Fruit fly (Drosophila melanogaster) whole organism, embryonic: ENCODE results near the gene fry.

ENCODE experiments used
- CG11456 ChIP-seq: fragments of 200-800 bp; sonication (Bioruptor generic); IDR thresholded peaks from 3 replicates; pipeline ENCODE4 v1.3.6; 2022; ENCODE audit warnings: missing biosample characterization, missing genetic modification characterization
- CG12071 ChIP-seq: fragments of 200-800 bp; sonication (Bioruptor generic); optimal IDR thresholded peaks from 3 replicates; lab custom pipeline; 2018; ENCODE audit warnings: missing biosample characterization, mild to moderate bottlenecking, missing genetic modification characterization
- CG12104 ChIP-seq: fragments of 200-800 bp; sonication (Bioruptor generic); optimal IDR thresholded peaks from 3 replicates; lab custom pipeline; 2016; ENCODE audit warnings: missing biosample characterization, missing genetic modification characterization
- CG12659 ChIP-seq: fragments of 200-800 bp; sonication (Bioruptor generic); optimal IDR thresholded peaks from 3 replicates; lab custom pipeline; 2017; ENCODE audit warnings: mild to moderate bottlenecking, missing biosample characterization, missing genetic modification reagents, missing genetic modification characterization
- CG14710 ChIP-seq: fragments of 200-800 bp; sonication (Bioruptor generic); optimal IDR thresholded peaks from 3 replicates; lab custom pipeline; 2019; ENCODE audit warnings: missing biosample characterization, mild to moderate bottlenecking, missing genetic modification characterization, moderate library complexity
- CG1602 ChIP-seq: fragments of 200-800 bp; sonication (Bioruptor generic); optimal IDR thresholded peaks from 3 replicates; lab custom pipeline; 2016; ENCODE audit warnings: missing biosample characterization, missing genetic modification characterization
- CG16863 ChIP-seq: fragments of 200-800 bp; sonication (Bioruptor generic); optimal IDR thresholded peaks from 3 replicates; lab custom pipeline; 2016; ENCODE audit warnings: missing biosample characterization, missing genetic modification characterization
- CG18262 ChIP-seq: fragments of 200-800 bp; optimal IDR thresholded peaks from 3 replicates; lab custom pipeline; 2019; ENCODE audit warnings: missing biosample characterization, mild to moderate bottlenecking, missing genetic modification characterization, moderate library complexity
- CG2875 ChIP-seq: fragments of 200-800 bp; sonication (Bioruptor generic); optimal IDR thresholded peaks from 2 replicates; lab custom pipeline; 2017; ENCODE audit warnings: missing biosample characterization, mild to moderate bottlenecking, missing genetic modification characterization, missing genetic modification reagents
- CG32767 ChIP-seq: fragments of 200-800 bp; sonication (Bioruptor generic); IDR thresholded peaks from 2 replicates; pipeline ENCODE4 v1.3.6; 2022; ENCODE audit warnings: missing biosample characterization, missing genetic modification characterization
- CG3281 ChIP-seq: fragments of 200-800 bp; sonication (Bioruptor generic); optimal IDR thresholded peaks from 3 replicates; lab custom pipeline; 2017; ENCODE audit warnings: missing biosample characterization, mild to moderate bottlenecking, missing genetic modification characterization
- CG3726 ChIP-seq: fragments of 200-800 bp; sonication (Bioruptor generic); IDR thresholded peaks from 3 replicates; pipeline ENCODE4, ENCODE4 v1.3.6; 2022; ENCODE audit warnings: missing biosample characterization, missing genetic modification characterization
- CG5953 ChIP-seq: fragments of 200-800 bp; sonication (Bioruptor generic); IDR thresholded peaks from 2 replicates; pipeline ENCODE4 v1.3.6; 2022; ENCODE audit warnings: missing biosample characterization, missing genetic modification characterization
- CG6689 ChIP-seq: fragments of 200-800 bp; sonication (Bioruptor generic); IDR thresholded peaks from 2 replicates; pipeline ENCODE4 v1.3.6; 2022; ENCODE audit warnings: missing biosample characterization, missing genetic modification characterization
- CG7745 ChIP-seq: fragments of 200-800 bp; sonication (Bioruptor generic); optimal IDR thresholded peaks from 2 replicates; lab custom pipeline; 2018; ENCODE audit warnings: missing biosample characterization, mild to moderate bottlenecking, missing genetic modification characterization, moderate library complexity
- CHES-1-like ChIP-seq: fragments of 200-800 bp; sonication (Bioruptor generic); optimal IDR thresholded peaks from 2 replicates; lab custom pipeline; 2016; ENCODE audit warnings: missing biosample characterization, missing genetic modification characterization
- Eip74EF ChIP-seq, 2 experiments: fragments of 200-800 bp in 1 of 2; fragments of >200 bp in 1 of 2; sonication (Bioruptor generic) in 1 of 2; optimal IDR thresholded peaks; 2 replicates each; lab custom pipeline; 2017 to 2019; ENCODE audit warnings: missing biosample characterization in 2 of 2, missing genetic modification characterization in 2 of 2, mild to moderate bottlenecking in 1 of 2, moderate library complexity in 1 of 2
- GATAe ChIP-seq: fragments of 200-800 bp; sonication (Bioruptor generic); conservative IDR thresholded peaks from 2 replicates; pipeline ENCODE4 v1.3.6; 2022; ENCODE audit warnings: missing biosample characterization, missing genetic modification characterization
- H2.0 ChIP-seq: fragments of 200-800 bp; sonication (Bioruptor generic); IDR thresholded peaks from 2 replicates; pipeline ENCODE4 v1.3.6; 2022; ENCODE audit warnings: missing biosample characterization, missing genetic modification characterization
- Hand ChIP-seq: fragments of 200-800 bp; sonication (Bioruptor generic); optimal IDR thresholded peaks from 2 replicates; lab custom pipeline; 2017; ENCODE audit warnings: mild to moderate bottlenecking, missing biosample characterization, missing genetic modification reagents, missing genetic modification characterization
- Hr51 ChIP-seq, 2 experiments: fragments of 200-800 bp; sonication (Bioruptor generic); optimal IDR thresholded peaks; 2 replicates in 1 of 2; 3 replicates in 1 of 2; lab custom pipeline; 2016 to 2018; ENCODE audit warnings: missing biosample characterization in 2 of 2, missing genetic modification characterization in 2 of 2, mild to moderate bottlenecking in 1 of 2, moderate library complexity in 1 of 2
- Lpt ChIP-seq: fragments of >200 bp; optimal IDR thresholded peaks from 2 replicates; lab custom pipeline; 2018; ENCODE audit warnings: missing biosample characterization, missing genetic modification characterization
- Med ChIP-seq: fragments of 200-800 bp; sonication (Bioruptor generic); peaks from one replicate; lab custom pipeline; 2016; ENCODE audit warnings: missing biosample characterization, missing genetic modification characterization, mild to moderate bottlenecking, inconsistent platforms, moderate library complexity
- Nf-YC ChIP-seq: fragments of 200-800 bp; optimal IDR thresholded peaks from 3 replicates; lab custom pipeline; 2019; ENCODE audit warnings: missing biosample characterization, mild to moderate bottlenecking, missing genetic modification characterization, moderate library complexity
- Rx ChIP-seq: fragments of 200-800 bp; sonication (Bioruptor generic); IDR thresholded peaks from 2 replicates; pipeline ENCODE4 v1.3.6; 2022; ENCODE audit warnings: missing biosample characterization, missing genetic modification characterization
- Taf1 ChIP-seq: fragments of 200-800 bp; sonication (Bioruptor generic); IDR thresholded peaks from 2 replicates; pipeline ENCODE4 v1.3.6; 2022; ENCODE audit warnings: missing biosample characterization, missing genetic modification characterization
- al ChIP-seq: fragments of 200-800 bp; sonication (Bioruptor generic); IDR thresholded peaks from 2 replicates; pipeline ENCODE4 v1.3.6; 2022; ENCODE audit warnings: missing biosample characterization, missing genetic modification characterization
- aop ChIP-seq: fragments of 200-800 bp; sonication (Bioruptor generic); IDR thresholded peaks from 2 replicates; pipeline ENCODE4 v1.3.6; 2022; ENCODE audit warnings: missing biosample characterization, missing genetic modification characterization
- btn ChIP-seq: fragments of 200-800 bp; sonication (Bioruptor generic); optimal IDR thresholded peaks from 2 replicates; lab custom pipeline; 2016; ENCODE audit warnings: missing biosample characterization, missing genetic modification characterization
- cas ChIP-seq: fragments of 200-800 bp; sonication (Bioruptor generic); IDR thresholded peaks from 2 replicates; pipeline ENCODE4 v1.3.6; 2022; ENCODE audit warnings: missing biosample characterization, missing genetic modification characterization
- chinmo ChIP-seq: fragments of 200-800 bp; sonication (Bioruptor generic); IDR thresholded peaks from 4 replicates; pipeline ENCODE4 v1.3.6; 2022; ENCODE audit warnings: missing biosample characterization, missing genetic modification characterization; ENCODE audit not compliant: partially characterized antibody
- chn ChIP-seq: fragments of 200-800 bp; sonication (Bioruptor generic); optimal IDR thresholded peaks from 2 replicates; lab custom pipeline; 2016; ENCODE audit warnings: missing biosample characterization, missing genetic modification characterization
- en ChIP-seq: fragments of 200-800 bp; sonication (Bioruptor generic); optimal IDR thresholded peaks from 2 replicates; lab custom pipeline; 2016; ENCODE audit warnings: missing biosample characterization, missing genetic modification characterization
- ewg ChIP-seq: fragments of 200-800 bp; sonication (Bioruptor generic); optimal IDR thresholded peaks from 3 replicates; lab custom pipeline; 2017; ENCODE audit warnings: mild to moderate bottlenecking, missing biosample characterization, missing genetic modification reagents, missing genetic modification characterization
- her ChIP-seq: fragments of 200-800 bp; sonication (Bioruptor generic); optimal IDR thresholded peaks from 2 replicates; lab custom pipeline; 2016; ENCODE audit warnings: missing biosample characterization, missing genetic modification characterization
- hkb ChIP-seq, 2 experiments: fragments of 200-800 bp in 1 of 2; fragments of >200 bp in 1 of 2; sonication (Bioruptor generic) in 1 of 2; IDR thresholded peaks in 1 of 2; optimal IDR thresholded peaks in 1 of 2; 2 replicates each; pipeline versions ENCODE4 v1.3.6 to Lab custom; 2017 to 2022; ENCODE audit warnings: missing biosample characterization in 1 of 2, missing genetic modification characterization in 1 of 2
- mirr ChIP-seq: fragments of 200-800 bp; sonication (Bioruptor generic); optimal IDR thresholded peaks from 3 replicates; lab custom pipeline; 2018; ENCODE audit warnings: missing biosample characterization, mild to moderate bottlenecking, missing genetic modification characterization
- nmo ChIP-seq: fragments of 200-800 bp; sonication (Bioruptor generic); optimal IDR thresholded peaks from 2 replicates; lab custom pipeline; 2018; ENCODE audit warnings: missing biosample characterization, mild to moderate bottlenecking, missing genetic modification characterization, moderate library complexity
- nom ChIP-seq: fragments of 200-800 bp; sonication (Bioruptor generic); optimal IDR thresholded peaks from 2 replicates; lab custom pipeline; 2017; ENCODE audit warnings: missing biosample characterization, missing genetic modification characterization, mild to moderate bottlenecking, moderate library complexity, missing genetic modification reagents
- pfk ChIP-seq: fragments of 200-800 bp; sonication (Bioruptor generic); optimal IDR thresholded peaks from 2 replicates; lab custom pipeline; 2018; ENCODE audit warnings: missing biosample characterization, mild to moderate bottlenecking, missing genetic modification characterization, moderate library complexity
- pum ChIP-seq: fragments of 200-800 bp; sonication (Bioruptor generic); optimal IDR thresholded peaks from 2 replicates; lab custom pipeline; 2016; ENCODE audit warnings: missing biosample characterization, missing genetic modification characterization
- run ChIP-seq: fragments of 200-800 bp; sonication (Bioruptor generic); optimal IDR thresholded peaks from 3 replicates; lab custom pipeline; 2018; ENCODE audit warnings: missing biosample characterization, mild to moderate bottlenecking, missing genetic modification characterization
- sim ChIP-seq: fragments of 200-800 bp; sonication (Bioruptor generic); IDR thresholded peaks from 2 replicates; pipeline ENCODE4 v1.3.6; 2022; ENCODE audit warnings: missing biosample characterization, missing genetic modification characterization
- sisA ChIP-seq: fragments of 200-800 bp; sonication (Bioruptor generic); IDR thresholded peaks from 2 replicates; pipeline ENCODE4 v1.3.6; 2022; ENCODE audit warnings: missing biosample characterization, missing genetic modification characterization
- sr ChIP-seq: fragments of 200-800 bp; sonication (Bioruptor generic); IDR thresholded peaks from 3 replicates; pipeline ENCODE4 v1.3.6; 2022; ENCODE audit warnings: missing biosample characterization, missing genetic modification characterization
- tx ChIP-seq: fragments of 200-800 bp; sonication (Bioruptor generic); optimal IDR thresholded peaks from 2 replicates; lab custom pipeline; 2016; ENCODE audit warnings: missing biosample characterization, missing genetic modification characterization
- unpg ChIP-seq: fragments of 200-800 bp; sonication (Bioruptor generic); optimal IDR thresholded peaks from 3 replicates; lab custom pipeline; 2018; ENCODE audit warnings: missing biosample characterization, mild to moderate bottlenecking, missing genetic modification characterization, moderate library complexity

fry gene

DNA sequence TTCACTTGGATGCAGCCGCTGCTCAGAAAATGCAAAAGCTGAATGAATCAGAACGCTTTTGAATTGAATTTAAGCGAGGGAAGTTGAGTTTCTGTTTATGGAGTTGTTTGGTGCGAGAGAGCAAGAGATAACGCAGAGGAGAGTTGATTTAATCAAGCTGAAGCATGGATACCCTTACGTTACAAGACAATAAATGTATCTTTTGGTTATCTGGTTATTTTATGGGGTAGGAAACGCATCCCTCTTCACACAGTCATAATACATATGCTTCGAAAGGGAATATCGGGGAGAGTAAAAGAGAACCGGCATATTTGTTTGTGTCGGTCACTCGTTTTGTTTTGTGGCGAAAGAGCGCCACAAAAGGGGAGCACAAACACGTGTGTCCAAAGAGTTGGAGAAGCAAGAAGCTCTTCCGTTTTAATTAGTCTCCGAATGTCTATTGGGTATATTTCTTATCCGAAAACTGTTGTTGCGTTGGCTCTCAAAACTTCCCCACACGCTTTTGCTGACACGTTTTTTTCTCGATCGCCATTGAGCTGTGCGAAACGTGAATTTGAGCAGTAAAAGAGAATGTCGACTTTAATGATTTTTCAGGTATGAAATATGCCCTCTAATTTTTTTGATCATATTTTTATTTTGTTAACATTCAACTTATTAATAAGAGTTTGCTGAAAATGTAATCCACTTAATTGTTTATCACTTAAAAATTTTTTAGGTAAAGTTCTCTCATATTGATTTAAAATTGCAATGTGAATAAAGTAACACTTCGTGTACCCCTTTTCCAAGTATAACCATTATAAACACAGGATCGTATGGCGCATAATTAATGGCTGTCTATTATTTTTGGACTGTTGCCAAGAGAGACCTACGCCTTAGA, 18.0 kb upstream of the fry start, which contains the start of gene Prps (continued):
- TF ChIP-seq CG2875 (GFP tag; lab: Kevin White, UChicago) (peak; percentile 37), ewg (peak; percentile 52), tx (GFP tag; lab: Kevin White, UChicago) (peak; percentile 58), CG18262 (peak; percentile 71), CG12104 (GFP tag; lab: Kevin White, UChicago) (peak; percentile 67), mirr (GFP tag; lab: Kevin White, UChicago) (peak; percentile 83), CG12659 (peak; percentile 48), CG12071 (peak; percentile 87), CG3726 (0 out of 3 replicates have a peak, but pooled peaks have one; percentile 52), run (peak; percentile 59), GATAe (GFP tag; lab: Robert Waterston, UW) (peak; percentile 49; the same call in 1 of the 2 replicates), sr (GFP tag; lab: Robert Waterston, UW) (peak; percentile 69; the same call in 2 of the 3 replicates), nmo (peak; percentile 27), sim (GFP tag; lab: Robert Waterston, UW) (peak; percentile 67; the same call in 1 of the 2 replicates), chinmo (0 out of 4 replicates have a peak, but pooled peaks have one; percentile 58), CG11456 (peak; percentile 88), her (GFP tag; lab: Kevin White, UChicago) (peak; percentile 91), btn (GFP tag; lab: Kevin White, UChicago) (peak; percentile 65), CG3281 (GFP tag; lab: Kevin White, UChicago) (peak; percentile 77), chn (GFP tag; lab: Kevin White, UChicago) (peak; percentile 59), H2.0 (GFP tag; lab: Robert Waterston, UW) (peak; percentile 79), pfk (no peak), Med (GFP tag; lab: Kevin White, UChicago) (peak; percentile 97), CG14710 (tag; lab: Kevin White, UChicago) (peak; percentile 34), nom (GFP tag; lab: Kevin White, UChicago) (peak; percentile 90), sisA (peak; percentile 80), aop (GFP tag; lab: Robert Waterston, UW) (no peak), hkb (optimal IDR thresholded peaks at IDR 0.05; lab: Kevin White, UChicago) (no peak), hkb (GFP tag; IDR thresholded peaks at IDR 0.05; lab: Robert Waterston, UW) (peak; percentile 85), CG32767 (0 out of 2 replicates have a peak, but pooled peaks have one; percentile 39), Eip74EF (GFP tag; optimal IDR thresholded peaks at IDR 0.05; lab: Kevin White, UChicago) (peak in 1 of 2 experiments; percentile 80), Lpt (GFP tag; lab: Kevin White, UChicago) (no peak), CG5953 (GFP tag; lab: Robert Waterston, UW) (peak; percentile 61), CHES-1-like (GFP tag; lab: Kevin White, UChicago) (peak; percentile 78), CG6689 (GFP tag; lab: Robert Waterston, UW) (peak; percentile 37; the same call in 1 of the 2 replicates), Taf1 (peak; percentile 81), Hr51 (GFP tag; optimal IDR thresholded peaks at IDR 0.05; lab: Kevin White, UChicago) (peak; percentile 66 to 75), CG7745 (no peak), unpg (GFP tag; lab: Kevin White, UChicago) (peak; percentile 80), Rx (GFP tag; lab: Robert Waterston, UW) (peak; percentile 66), CG1602 (GFP tag; lab: Kevin White, UChicago) (peak; percentile 46), CG16863 (peak; percentile 70), en (GFP tag; lab: Kevin White, UChicago) (peak; percentile 77), cas (GFP tag; lab: Robert Waterston, UW) (peak; percentile 53; the same call in 1 of the 2 replicates), Nf-YC (tag; lab: Kevin White, UChicago) (peak; percentile 68), Hand (GFP tag; lab: Kevin White, UChicago) (peak; percentile 82), al (GFP tag; lab: Robert Waterston, UW) (peak; percentile 64; the same call in 1 of the 2 replicates), pum (GFP tag; lab: Kevin White, UChicago) (peak; percentile 72)
